Fruit fly (Drosophila melanogaster) whole organism, embryonic: Measurements from ENCODE around the gene CG13126.

Experiments
- BEAF-32 ChIP-seq: fragments of 200-800 bp; sonication (Bioruptor generic); optimal IDR thresholded peaks from 3 replicates; lab custom pipeline; 2017; ENCODE audit warnings: missing biosample characterization, missing genetic modification characterization, mild to moderate bottlenecking, moderate library complexity, missing genetic modification reagents
- Blimp-1 ChIP-seq: fragments of 200-800 bp; sonication (Bioruptor generic); optimal IDR thresholded peaks from 3 replicates; lab custom pipeline; 2018; ENCODE audit warnings: missing biosample characterization, missing genetic modification characterization, mild to moderate bottlenecking, moderate library complexity, missing genetic modification reagents
- CG10366 ChIP-seq: fragments of 200-800 bp; sonication (Bioruptor generic); IDR thresholded peaks from 2 replicates; pipeline ENCODE4 v1.3.6; 2022; ENCODE audit warnings: missing biosample characterization, missing genetic modification characterization
- CG11504 ChIP-seq: fragments of 200-800 bp; sonication (Bioruptor generic); optimal IDR thresholded peaks from 3 replicates; lab custom pipeline; 2019; ENCODE audit warnings: missing biosample characterization, mild to moderate bottlenecking, missing genetic modification characterization, moderate library complexity
- CG15514 ChIP-seq: fragments of 200-800 bp; sonication (Bioruptor generic); optimal IDR thresholded peaks from 3 replicates; lab custom pipeline; 2017; ENCODE audit warnings: missing biosample characterization, missing genetic modification characterization, mild to moderate bottlenecking, moderate library complexity, missing genetic modification reagents
- CG1603 ChIP-seq: fragments of 200-800 bp; sonication (Bioruptor generic); optimal IDR thresholded peaks from 2 replicates; lab custom pipeline; 2019; ENCODE audit warnings: missing biosample characterization, mild to moderate bottlenecking, missing genetic modification characterization, moderate library complexity
- CG1647 ChIP-seq: fragments of 200-800 bp; sonication (Bioruptor generic); optimal IDR thresholded peaks from 3 replicates; lab custom pipeline; 2016; ENCODE audit warnings: missing biosample characterization, missing genetic modification characterization
- CG18619 ChIP-seq: fragments of 200-800 bp; sonication (Bioruptor generic); optimal IDR thresholded peaks from 3 replicates; lab custom pipeline; 2017; ENCODE audit warnings: missing biosample characterization, mild to moderate bottlenecking, missing genetic modification characterization
- CG2120 ChIP-seq: fragments of 200-800 bp; sonication (Bioruptor generic); optimal IDR thresholded peaks from 3 replicates; lab custom pipeline; 2016; ENCODE audit warnings: missing biosample characterization, missing genetic modification characterization
- CG2712 ChIP-seq: fragments of 200-800 bp; optimal IDR thresholded peaks from 3 replicates; lab custom pipeline; 2019; ENCODE audit warnings: missing biosample characterization, mild to moderate bottlenecking, missing genetic modification characterization, moderate library complexity
- CG2875 ChIP-seq: fragments of 200-800 bp; sonication (Bioruptor generic); optimal IDR thresholded peaks from 2 replicates; lab custom pipeline; 2017; ENCODE audit warnings: missing biosample characterization, mild to moderate bottlenecking, missing genetic modification characterization, missing genetic modification reagents
- CG30020 ChIP-seq: fragments of 200-800 bp; optimal IDR thresholded peaks from 2 replicates; lab custom pipeline; 2019; ENCODE audit warnings: missing biosample characterization, mild to moderate bottlenecking, missing genetic modification characterization, moderate library complexity
- CG3726 ChIP-seq: fragments of 200-800 bp; sonication (Bioruptor generic); IDR thresholded peaks from 3 replicates; pipeline ENCODE4, ENCODE4 v1.3.6; 2022; ENCODE audit warnings: missing biosample characterization, missing genetic modification characterization
- CG3847 ChIP-seq: fragments of 200-800 bp; sonication (Bioruptor generic); IDR thresholded peaks from 2 replicates; pipeline ENCODE4 v1.3.6; 2022; ENCODE audit warnings: missing biosample characterization, missing genetic modification characterization
- CG4730 ChIP-seq: fragments of 200-800 bp; sonication (Bioruptor generic); IDR thresholded peaks from 2 replicates; pipeline ENCODE4 v1.3.6; 2022; ENCODE audit warnings: missing biosample characterization, missing genetic modification characterization
- CG6272 ChIP-seq: fragments of 200-800 bp; sonication (Bioruptor generic); IDR thresholded peaks from 2 replicates; pipeline ENCODE4 v1.3.6; 2022; ENCODE audit warnings: missing biosample characterization, missing genetic modification characterization
- CG7786 ChIP-seq: fragments of 200-800 bp; sonication (Bioruptor generic); optimal IDR thresholded peaks from 2 replicates; lab custom pipeline; 2016; ENCODE audit warnings: missing biosample characterization, missing genetic modification characterization
- CG7987 ChIP-seq: fragments of 200-800 bp; sonication (Bioruptor generic); optimal IDR thresholded peaks from 2 replicates; lab custom pipeline; 2018; ENCODE audit warnings: missing biosample characterization, mild to moderate bottlenecking, missing genetic modification characterization, moderate library complexity
- CG8359 ChIP-seq: fragments of 200-800 bp; sonication (Bioruptor generic); optimal IDR thresholded peaks from 2 replicates; lab custom pipeline; 2017; ENCODE audit warnings: missing biosample characterization, mild to moderate bottlenecking, missing genetic modification characterization, borderline replicate concordance
- CG8924 ChIP-seq: fragments of 200-800 bp; optimal IDR thresholded peaks from 3 replicates; lab custom pipeline; 2019; ENCODE audit warnings: missing biosample characterization, mild to moderate bottlenecking, missing genetic modification characterization, moderate library complexity
- CG8944 ChIP-seq: fragments of 200-800 bp; sonication (Bioruptor generic); optimal IDR thresholded peaks from 3 replicates; lab custom pipeline; 2016; ENCODE audit warnings: missing biosample characterization, missing genetic modification characterization
- CG9609 ChIP-seq: fragments of 200-800 bp; sonication (Bioruptor generic); optimal IDR thresholded peaks from 3 replicates; lab custom pipeline; 2016; ENCODE audit warnings: missing biosample characterization, missing genetic modification characterization
- Dp ChIP-seq: fragments of 200-800 bp; sonication (Bioruptor generic); optimal IDR thresholded peaks from 2 replicates; lab custom pipeline; 2018; ENCODE audit warnings: missing biosample characterization, mild to moderate bottlenecking, missing genetic modification characterization, moderate library complexity
- Fer2 ChIP-seq: fragments of 200-800 bp; sonication (Bioruptor generic); optimal IDR thresholded peaks from 2 replicates; lab custom pipeline; 2018; ENCODE audit warnings: missing biosample characterization, mild to moderate bottlenecking, missing genetic modification characterization, moderate library complexity
- Gug ChIP-seq: fragments of 200-800 bp; sonication (Bioruptor generic); IDR thresholded peaks from 4 replicates; pipeline ENCODE4 v1.3.6; 2022; ENCODE audit warnings: missing biosample characterization, missing genetic modification characterization
- HLH54F ChIP-seq: fragments of 200-800 bp; sonication (Bioruptor generic); optimal IDR thresholded peaks from 3 replicates; lab custom pipeline; 2016; ENCODE audit warnings: missing biosample characterization, missing genetic modification characterization
- Hr3 ChIP-seq: fragments of 200-800 bp; sonication (Bioruptor generic); optimal IDR thresholded peaks from 3 replicates; lab custom pipeline; 2016; ENCODE audit warnings: missing biosample characterization, missing genetic modification characterization
- NC2α ChIP-seq: fragments of 200-800 bp; sonication (Bioruptor generic); optimal IDR thresholded peaks from 2 replicates; lab custom pipeline; 2016; ENCODE audit warnings: missing biosample characterization, missing genetic modification characterization
- NC2β ChIP-seq: fragments of 200-800 bp; sonication (Bioruptor generic); optimal IDR thresholded peaks from 2 replicates; lab custom pipeline; 2016; ENCODE audit warnings: missing biosample characterization, missing genetic modification characterization
- Sox102F ChIP-seq: fragments of 200-800 bp; sonication (Bioruptor generic); optimal IDR thresholded peaks from 2 replicates; lab custom pipeline; 2018; ENCODE audit warnings: missing biosample characterization, mild to moderate bottlenecking, missing genetic modification characterization, moderate library complexity
- bab2 ChIP-seq: fragments of 200-800 bp; sonication (Bioruptor generic); optimal IDR thresholded peaks from 2 replicates; lab custom pipeline; 2016; ENCODE audit warnings: missing biosample characterization, missing genetic modification characterization
- ci ChIP-seq: fragments of 200-800 bp; sonication (Bioruptor generic); IDR thresholded peaks from 3 replicates; pipeline ENCODE4 v1.3.6; 2022; ENCODE audit warnings: missing biosample characterization, missing genetic modification characterization
- crp ChIP-seq, 2 experiments: fragments of 200-800 bp; sonication (Bioruptor generic); optimal IDR thresholded peaks; 2 replicates in 1 of 2; 3 replicates in 1 of 2; lab custom pipeline; 2017; ENCODE audit warnings: missing biosample characterization in 2 of 2, missing genetic modification characterization in 2 of 2, mild to moderate bottlenecking in 1 of 2, moderate library complexity in 1 of 2
- cwo ChIP-seq: fragments of 200-800 bp; sonication (Bioruptor generic); optimal IDR thresholded peaks from 3 replicates; lab custom pipeline; 2017; ENCODE audit warnings: missing biosample characterization, missing genetic modification characterization, mild to moderate bottlenecking, moderate library complexity, missing genetic modification reagents
- esg ChIP-seq: fragments of 200-800 bp; sonication (Bioruptor generic); conservative IDR thresholded peaks from 2 replicates; pipeline ENCODE4 v1.3.6; 2022; ENCODE audit warnings: missing biosample characterization, missing genetic modification characterization
- gro ChIP-seq: fragments of 200-800 bp; sonication (Bioruptor generic); optimal IDR thresholded peaks from 2 replicates; lab custom pipeline; 2016; ENCODE audit warnings: missing biosample characterization, missing genetic modification characterization
- ham ChIP-seq: fragments of 200-800 bp; sonication (Bioruptor generic); IDR thresholded peaks from 2 replicates; pipeline ENCODE4 v1.3.6; 2022; ENCODE audit warnings: missing biosample characterization, missing genetic modification characterization
- kah ChIP-seq: fragments of 200-800 bp; sonication (Bioruptor generic); optimal IDR thresholded peaks from 2 replicates; lab custom pipeline; 2018; ENCODE audit warnings: missing biosample characterization, mild to moderate bottlenecking, missing genetic modification characterization
- onecut ChIP-seq: fragments of 200-800 bp; sonication (Bioruptor generic); IDR thresholded peaks from 2 replicates; pipeline ENCODE4 v1.3.6; 2022; ENCODE audit warnings: missing biosample characterization, missing genetic modification characterization
- pb ChIP-seq: fragments of 200-800 bp; sonication (Bioruptor generic); optimal IDR thresholded peaks from 3 replicates; lab custom pipeline; 2016; ENCODE audit warnings: missing biosample characterization, missing genetic modification characterization
- prd ChIP-seq, 3 experiments: fragments of >200 bp in 2 of 3; fragments of 200-800 bp in 1 of 3; sonication (Bioruptor generic) in 1 of 3; optimal IDR thresholded peaks in 2 of 3; IDR thresholded peaks in 1 of 3; 2 replicates in 2 of 3; 3 replicates in 1 of 3; pipeline versions ENCODE4 v1.3.6 to Lab custom; 2017 to 2022; ENCODE audit warnings: missing biosample characterization in 1 of 3, missing genetic modification characterization in 1 of 3
- pros ChIP-seq: fragments of 200-800 bp; sonication (Bioruptor generic); optimal IDR thresholded peaks from 3 replicates; lab custom pipeline; 2019; ENCODE audit warnings: missing biosample characterization, mild to moderate bottlenecking, missing genetic modification characterization, moderate library complexity
- ro ChIP-seq: fragments of 200-800 bp; sonication (Bioruptor generic); IDR thresholded peaks from 2 replicates; pipeline ENCODE4 v1.3.6; 2022; ENCODE audit warnings: missing biosample characterization, missing genetic modification characterization
- ssp ChIP-seq: fragments of 200-800 bp; sonication (Bioruptor generic); IDR thresholded peaks from 2 replicates; pipeline ENCODE4 v1.3.6; 2022; ENCODE audit warnings: missing biosample characterization, missing genetic modification characterization
- stwl ChIP-seq: fragments of 200-800 bp; sonication (Bioruptor generic); optimal IDR thresholded peaks from 3 replicates; lab custom pipeline; 2018; ENCODE audit warnings: missing biosample characterization, mild to moderate bottlenecking, missing genetic modification characterization, moderate library complexity
- tap ChIP-seq: fragments of 200-800 bp; optimal IDR thresholded peaks from 3 replicates; lab custom pipeline; 2019; ENCODE audit warnings: missing biosample characterization, mild to moderate bottlenecking, missing genetic modification characterization, moderate library complexity
- tna ChIP-seq: fragments of 200-800 bp; sonication (Bioruptor generic); IDR thresholded peaks from 2 replicates; pipeline ENCODE4 v1.3.6; 2022; ENCODE audit warnings: missing biosample characterization, missing genetic modification characterization; ENCODE audit not compliant: partially characterized antibody
- unc-4 ChIP-seq: fragments of 200-800 bp; sonication (Bioruptor generic); IDR thresholded peaks from 2 replicates; pipeline ENCODE4 v1.3.6; 2022; ENCODE audit warnings: missing biosample characterization, missing genetic modification characterization; ENCODE audit not compliant: partially characterized antibody
- vvl ChIP-seq: fragments of 200-800 bp; sonication (Bioruptor generic); IDR thresholded peaks from 2 replicates; pipeline ENCODE4 v1.3.6; 2022; ENCODE audit warnings: missing biosample characterization, missing genetic modification characterization
- wor ChIP-seq: fragments of 200-800 bp; sonication (Bioruptor generic); IDR thresholded peaks from 2 replicates; pipeline ENCODE4 v1.3.6; 2022; ENCODE audit warnings: missing biosample characterization, missing genetic modification characterization

The CG13126 gene

DNA sequence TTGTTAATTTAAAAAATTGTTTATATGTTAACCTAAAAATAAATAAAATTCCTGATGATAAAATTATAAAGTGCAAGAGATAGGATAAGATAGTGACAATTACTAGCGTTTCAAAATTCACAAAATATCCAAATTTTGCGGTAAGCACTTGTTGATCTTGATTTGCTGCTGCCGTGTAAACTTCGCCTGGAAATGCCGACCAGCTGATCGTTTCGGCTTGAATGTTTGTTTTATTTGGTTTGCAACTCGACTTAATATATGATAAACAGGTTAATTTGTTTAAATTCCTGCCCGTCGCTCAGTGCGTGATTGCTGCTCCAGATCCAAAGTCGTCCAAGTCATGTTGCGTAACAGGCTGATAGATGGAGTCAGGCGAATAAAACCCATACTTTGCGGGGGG, 32.6 kb downstream of the CG13126 start, which contains the start of gene CG4592 (continued):
- TF ChIP-seq CG8924 (tag; lab: Kevin White, UChicago) = peak; percentile 75
- TF ChIP-seq onecut (GFP tag; lab: Robert Waterston, UW) = peak; percentile 63
- TF ChIP-seq CG8359 = no peak
- peak; percentile 67 for TF ChIP-seq gro
- TF ChIP-seq tna (GFP tag; lab: Robert Waterston, UW) = no peak
- peak; percentile 90 for TF ChIP-seq ci (GFP tag; lab: Robert Waterston, UW)
- 0 out of 2 replicates have a peak, but pooled peaks have one; percentile 15 for TF ChIP-seq unc-4 (GFP tag; lab: Robert Waterston, UW)
- no peak for TF ChIP-seq tap
- no peak for TF ChIP-seq stwl (tag; lab: Kevin White, UChicago)
- no peak for TF ChIP-seq Fer2 (tag; lab: Kevin White, UChicago)
- TF ChIP-seq pros = no peak
- TF ChIP-seq crp (GFP tag; optimal IDR thresholded peaks at IDR 0.05; lab: Kevin White, UChicago) = peak; percentile 69 to 92
- no peak for TF ChIP-seq CG11504 (tag; lab: Kevin White, UChicago)
- peak; percentile 51 for TF ChIP-seq Blimp-1
- TF ChIP-seq CG2875 = peak; percentile 45
- TF ChIP-seq CG3847 (GFP tag; lab: Robert Waterston, UW) = peak; percentile 40; the same call in 1 of the 2 replicates
- peak; percentile 29 for TF ChIP-seq HLH54F (GFP tag; lab: Kevin White, UChicago)
- peak; percentile 71 for TF ChIP-seq CG2120 (GFP tag; lab: Kevin White, UChicago)
- peak; percentile 78 for TF ChIP-seq CG2712 (tag; lab: Kevin White, UChicago)
- peak; percentile 10 for TF ChIP-seq CG18619 (GFP tag; lab: Kevin White, UChicago)
- TF ChIP-seq Dp (GFP tag; lab: Kevin White, UChicago) = peak; percentile 18
- TF ChIP-seq cwo (GFP tag; lab: Kevin White, UChicago) = peak; percentile 14
- peak; percentile 78 for TF ChIP-seq CG7987 (GFP tag; lab: Kevin White, UChicago)
- TF ChIP-seq Hr3 (GFP tag; lab: Kevin White, UChicago) = peak; percentile 34
- no peak for TF ChIP-seq prd (optimal IDR thresholded peaks at IDR 0.05; lab: Kevin White, UChicago)
- TF ChIP-seq prd (GFP tag; IDR thresholded peaks at IDR 0.05; lab: Robert Waterston, UW) = peak; percentile 53; the same call in 2 of the 3 replicates
- TF ChIP-seq ham (GFP tag; lab: Robert Waterston, UW) = peak; percentile 32; the same call in 1 of the 2 replicates
- peak; percentile 61 for TF ChIP-seq Sox102F (GFP tag; lab: Kevin White, UChicago)
- no peak for TF ChIP-seq BEAF-32
- no peak for TF ChIP-seq CG7786
- peak; percentile 86 for TF ChIP-seq vvl (GFP tag; lab: Robert Waterston, UW)
- no peak for TF ChIP-seq CG3726 (GFP tag; lab: Robert Waterston, UW)
- no peak for TF ChIP-seq CG8944 (GFP tag; lab: Kevin White, UChicago)
- TF ChIP-seq CG15514 = peak; percentile 46
- no peak for TF ChIP-seq wor (GFP tag; lab: Robert Waterston, UW)
- TF ChIP-seq CG6272 (GFP tag; lab: Robert Waterston, UW) = no peak
- no peak for TF ChIP-seq Gug (GFP tag; lab: Robert Waterston, UW)
- peak; percentile 22 for TF ChIP-seq bab2 (GFP tag; lab: Kevin White, UChicago)
- peak; percentile 25 for TF ChIP-seq NC2β
- peak; percentile 72 for TF ChIP-seq CG10366 (GFP tag; lab: Robert Waterston, UW)
- TF ChIP-seq NC2α (GFP tag; lab: Kevin White, UChicago) = no peak
- no peak for TF ChIP-seq esg (GFP tag; lab: Robert Waterston, UW)
- peak; percentile 46 for TF ChIP-seq kah (GFP tag; lab: Kevin White, UChicago)
- TF ChIP-seq CG1603 (tag; lab: Kevin White, UChicago) = peak; percentile 67
- no peak for TF ChIP-seq pb (GFP tag; lab: Kevin White, UChicago)
- TF ChIP-seq CG30020 (tag; lab: Kevin White, UChicago) = peak; percentile 33
- peak; percentile 6 for TF ChIP-seq CG9609 (GFP tag; lab: Kevin White, UChicago)
- TF ChIP-seq ro (GFP tag; lab: Robert Waterston, UW) = no peak
- no peak for TF ChIP-seq CG4730 (GFP tag; lab: Robert Waterston, UW)
- TF ChIP-seq CG1647 (GFP tag; lab: Kevin White, UChicago) = no peak
- peak; percentile 14; the same call in 1 of the 2 replicates for TF ChIP-seq ssp (GFP tag; lab: Robert Waterston, UW)
